Worm (Caenorhabditis elegans): ENCODE data around the gene C46F11.4.

C46F11.4 gene

ce11 chrIII:3635844-3636243, 28.3 kb downstream of the C46F11.4 start, which contains the start of gene rilp-1:
Gene rilp-1, plus strand, starts transcription at chrIII:3636144.
- TF ChIP-seq aha-1 (tag), result peak; percentile 62
- no peak for TF ChIP-seq duxl-1 (tag; optimal IDR thresholded peaks at IDR 0.05; ENCODE audit: poor library complexity)

- TF ChIP-seq F44E2.7 (GFP tag; IDR thresholded peaks at IDR 0.05), result no peak
- no peak for TF ChIP-seq rbr-2 (tag; optimal IDR thresholded peaks at IDR 0.05)
- no peak for TF ChIP-seq php-3 (GFP tag; IDR thresholded peaks at IDR 0.05)
- TF ChIP-seq nhr-77 (tag; optimal IDR thresholded peaks at IDR 0.05), result no peak
- TF ChIP-seq zag-1 (tag; optimal IDR thresholded peaks at IDR 0.05), result no peak
- TF ChIP-seq gei-8 (GFP tag; optimal IDR thresholded peaks at IDR 0.05), result no peak
- TF ChIP-seq dmd-9 (GFP tag; IDR thresholded peaks at IDR 0.05), result no peak
- TF ChIP-seq aly-2 (tag; optimal IDR thresholded peaks at IDR 0.05), result no peak
- TF ChIP-seq attf-4 (tag; optimal IDR thresholded peaks at IDR 0.05), result no peak
- TF ChIP-seq vab-7 (GFP tag; IDR thresholded peaks at IDR 0.05), result no peak
- no peak for TF ChIP-seq unc-130 (GFP tag; optimal IDR thresholded peaks at IDR 0.05)
- no peak for TF ChIP-seq tag-97 (GFP tag; IDR thresholded peaks at IDR 0.05)
Measured at ce11 chrIII:3634873-3635272, 29.2 kb downstream of the C46F11.4 start.

ce11 chrIII:3634158-3634557, 29.9 kb downstream of the C46F11.4 start:
- TF ChIP-seq F26F4.8 (GFP tag; conservative IDR thresholded peaks at IDR 0.05), result no peak
- no peak for TF ChIP-seq Y105C5A.15 (GFP tag; IDR thresholded peaks at IDR 0.05)
- TF ChIP-seq php-3 (GFP tag; IDR thresholded peaks at IDR 0.05), result no peak
- no peak for TF ChIP-seq zip-2 (tag; optimal IDR thresholded peaks at IDR 0.05)
- no peak for TF ChIP-seq spr-1 (tag; optimal IDR thresholded peaks at IDR 0.05)
- TF ChIP-seq zfp-3 (GFP tag; conservative IDR thresholded peaks at IDR 0.05), result no peak

- TF ChIP-seq F37D6.2 (tag; optimal IDR thresholded peaks at IDR 0.05), result no peak
- TF ChIP-seq unc-62 (GFP tag; optimal IDR thresholded peaks at IDR 0.05 in 1 of 2), result peak in 1 of 2 experiments; percentile 98
- no peak for TF ChIP-seq unc-62 (tag; optimal IDR thresholded peaks at IDR 0.05)
- TF ChIP-seq aha-1 (tag), result peak; percentile 59
Measured at ce11 chrIII:3632379-3632778, 31.7 kb downstream of the C46F11.4 start.

ce11 chrIII:3630337-3630736, 33.8 kb downstream of the C46F11.4 start, which contains the start of gene mrps-31:
Gene mrps-31, minus strand, starts transcription at chrIII:3630372.
- peak; percentile 40 for TF ChIP-seq hlh-30 (tag; optimal IDR thresholded peaks at IDR 0.05; ENCODE audit: insufficient read depth)
- peak; percentile 31 for TF ChIP-seq nhr-48 (tag; optimal IDR thresholded peaks at IDR 0.05)
- TF ChIP-seq dmd-6 (GFP tag; IDR thresholded peaks at IDR 0.05), result peak; percentile 93
- TF ChIP-seq nhr-28 (tag; optimal IDR thresholded peaks at IDR 0.05), result peak; percentile 84
- TF ChIP-seq nhr-42 (GFP tag; IDR thresholded peaks at IDR 0.05), result no peak
- no peak for TF ChIP-seq arid-1 (GFP tag; conservative IDR thresholded peaks at IDR 0.05)
- TF ChIP-seq skn-1 (tag; optimal IDR thresholded peaks at IDR 0.05), result no peak
- peak; percentile 59 for TF ChIP-seq mep-1 (tag; optimal IDR thresholded peaks at IDR 0.05)
- peak in 1 of 2 experiments; percentile 21 for TF ChIP-seq mdl-1 (tag; optimal IDR thresholded peaks at IDR 0.05)
- peak; percentile 99 for TF ChIP-seq T20F7.1 (GFP tag; optimal IDR thresholded peaks at IDR 0.05)
- TF ChIP-seq lsy-2 (tag; optimal IDR thresholded peaks at IDR 0.05), result peak in 1 of 2 experiments; percentile 80
- no peak for TF ChIP-seq lin-1 (GFP tag; IDR thresholded peaks at IDR 0.05)
- TF ChIP-seq hif-1 (tag; optimal IDR thresholded peaks at IDR 0.05), result peak in 1 of 2 experiments; percentile 13
- TF ChIP-seq lin-38 (GFP tag; IDR thresholded peaks at IDR 0.05), result peak; percentile 28; the same call in 1 of the 2 replicates
- peak; percentile 89 for TF ChIP-seq Y48G9A.11 (GFP tag; IDR thresholded peaks at IDR 0.05)
- peak; percentile 53 for TF ChIP-seq dpl-1 (GFP tag; optimal IDR thresholded peaks at IDR 0.05)
- peak; percentile 91 for TF ChIP-seq dve-1 (tag; optimal IDR thresholded peaks at IDR 0.05; ENCODE audit: insufficient read depth)
- peak; percentile 67 for TF ChIP-seq nhr-77 (tag; optimal IDR thresholded peaks at IDR 0.05)
- no peak for TF ChIP-seq jun-1 (tag; optimal IDR thresholded peaks at IDR 0.05)
- TF ChIP-seq T26A8.4 (GFP tag; IDR thresholded peaks at IDR 0.05), result no peak
- peak; percentile 12 for TF ChIP-seq nhr-102 (tag; optimal IDR thresholded peaks at IDR 0.05)
- peak; percentile 49 for TF ChIP-seq nhr-6 (tag; optimal IDR thresholded peaks at IDR 0.05)
- TF ChIP-seq pqm-1 (tag; optimal IDR thresholded peaks at IDR 0.05), result peak; percentile 87
- peak; percentile 77 for TF ChIP-seq hlh-11 (tag; optimal IDR thresholded peaks at IDR 0.05)
- TF ChIP-seq mes-2 (tag; optimal IDR thresholded peaks at IDR 0.05; ENCODE audit: poor library complexity, severe bottlenecking), result peak; percentile 59
